Fruit fly (Drosophila melanogaster): ENCODE results near the gene CG33110.

dm6 chr3R:22569888-22570287 is at the start of gene CG33110:
- TF ChIP-seq h (optimal IDR thresholded peaks at IDR 0.05) (no peak), insv (optimal IDR thresholded peaks at IDR 0.05) (no peak), psq (optimal IDR thresholded peaks at IDR 0.05) (no peak), ttk (optimal IDR thresholded peaks at IDR 0.05) (no peak), Sin3A (optimal IDR thresholded peaks at IDR 0.05) (no peak)

All from Kc167 (cell line).